Worm (Caenorhabditis elegans): ENCODE results near the gene F59B1.8.

F59B1.8 gene

DNA sequence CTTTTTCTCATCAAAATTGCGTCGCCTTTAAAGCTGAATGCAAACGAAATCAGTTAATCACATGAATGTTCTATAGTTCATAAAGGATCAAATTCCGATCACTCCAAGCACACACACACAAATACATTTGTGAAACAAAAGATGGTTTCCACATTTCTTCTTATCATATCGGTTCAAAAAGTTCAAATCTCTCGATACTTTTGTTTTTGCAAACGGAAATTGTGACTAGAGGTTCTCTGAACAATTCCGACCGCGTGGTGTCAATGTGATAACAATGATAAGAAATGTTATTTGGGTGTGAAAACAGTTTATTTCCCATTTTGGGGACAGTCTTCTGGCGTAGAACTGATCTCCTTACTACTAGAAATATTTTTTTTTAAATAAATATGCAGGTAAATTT, 27.2 kb downstream of the F59B1.8 start (continued):
- no peak for TF ChIP-seq alr-1 (tag; optimal IDR thresholded peaks at IDR 0.05; ENCODE audit: borderline replicate concordance)
- no peak for TF ChIP-seq fkh-8 (tag; optimal IDR thresholded peaks at IDR 0.05)
- no peak for TF ChIP-seq efl-1 (optimal IDR thresholded peaks at IDR 0.05)
- TF ChIP-seq efl-1 (GFP tag; optimal IDR thresholded peaks at IDR 0.05 in 1 of 2), result peak in 1 of 2 experiments; percentile 22
- TF ChIP-seq F16B12.6 (tag; optimal IDR thresholded peaks at IDR 0.05), result no peak
- no peak for TF ChIP-seq sup-37 (GFP tag; optimal IDR thresholded peaks at IDR 0.05)
- no peak for TF ChIP-seq mab-9 (GFP tag; IDR thresholded peaks at IDR 0.05)
- no peak for TF ChIP-seq egl-27 (tag; optimal IDR thresholded peaks at IDR 0.05)
- TF ChIP-seq nhr-84 (tag; optimal IDR thresholded peaks at IDR 0.05), result no peak

ce11 chrV:3614397-3614796, 29.6 kb downstream of the F59B1.8 start, which contains the start of gene T22F3.11:
T22F3.11 (minus strand) TSS chrV:3614553.
- TF ChIP-seq aly-2 (tag; optimal IDR thresholded peaks at IDR 0.05), result no peak
- TF ChIP-seq efl-1 (optimal IDR thresholded peaks at IDR 0.05), result no peak
- peak in 1 of 2 experiments; percentile 61 for TF ChIP-seq efl-1 (GFP tag; optimal IDR thresholded peaks at IDR 0.05 in 1 of 2)
- TF ChIP-seq blmp-1 (tag; optimal IDR thresholded peaks at IDR 0.05), result peak; percentile 78

DNA sequence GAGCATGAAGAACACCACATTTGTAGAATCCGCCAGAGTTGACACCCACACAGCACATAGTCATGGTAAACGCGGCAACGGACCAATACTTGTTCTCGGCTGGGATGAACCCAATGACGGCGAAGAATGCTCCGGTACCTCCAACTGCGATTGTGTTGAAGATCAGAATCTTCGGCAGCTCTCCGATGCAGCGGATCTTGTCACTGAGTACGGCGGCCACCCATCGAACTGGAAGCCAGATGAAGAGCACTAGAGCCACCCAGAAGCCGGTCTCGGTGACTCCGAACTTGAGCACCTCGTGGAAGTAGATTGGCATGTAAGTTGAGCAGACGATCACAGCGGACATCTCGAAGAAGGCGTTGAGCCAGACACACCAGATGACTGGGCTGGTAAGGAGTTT, 31.0 kb downstream of the F59B1.8 start:
- TF ChIP-seq efl-1 (optimal IDR thresholded peaks at IDR 0.05) (no peak), efl-1 (GFP tag; optimal IDR thresholded peaks at IDR 0.05 in 1 of 2) (peak in 1 of 2 experiments; percentile 26), pag-3 (tag; optimal IDR thresholded peaks at IDR 0.05; ENCODE audit: borderline replicate concordance, insufficient read depth) (no peak), sup-37 (GFP tag; optimal IDR thresholded peaks at IDR 0.05) (no peak), snu-23 (GFP tag; optimal IDR thresholded peaks at IDR 0.05) (no peak), xbp-1 (tag; optimal IDR thresholded peaks at IDR 0.05) (no peak), jun-1 (tag; optimal IDR thresholded peaks at IDR 0.05) (no peak), fkh-8 (tag; optimal IDR thresholded peaks at IDR 0.05) (no peak)

- no peak for TF ChIP-seq swsn-7 (tag; optimal IDR thresholded peaks at IDR 0.05)
- no peak for TF ChIP-seq nhr-90 (tag; optimal IDR thresholded peaks at IDR 0.05; ENCODE audit: poor library complexity)
- TF ChIP-seq fos-1 (tag; optimal IDR thresholded peaks at IDR 0.05), result no peak
- no peak for TF ChIP-seq grh-1 (GFP tag; IDR thresholded peaks at IDR 0.05)
- TF ChIP-seq fkh-10 (GFP tag; optimal IDR thresholded peaks at IDR 0.05), result no peak
- no peak for TF ChIP-seq ceh-8 (GFP tag; optimal IDR thresholded peaks at IDR 0.05)
These were observed 32.4 kb downstream of the F59B1.8 start, which contains the start of gene T22F3.10 for ce11 chrV:3611654-3612053. T22F3.10 (minus strand) TSS chrV:3611754.

DNA sequence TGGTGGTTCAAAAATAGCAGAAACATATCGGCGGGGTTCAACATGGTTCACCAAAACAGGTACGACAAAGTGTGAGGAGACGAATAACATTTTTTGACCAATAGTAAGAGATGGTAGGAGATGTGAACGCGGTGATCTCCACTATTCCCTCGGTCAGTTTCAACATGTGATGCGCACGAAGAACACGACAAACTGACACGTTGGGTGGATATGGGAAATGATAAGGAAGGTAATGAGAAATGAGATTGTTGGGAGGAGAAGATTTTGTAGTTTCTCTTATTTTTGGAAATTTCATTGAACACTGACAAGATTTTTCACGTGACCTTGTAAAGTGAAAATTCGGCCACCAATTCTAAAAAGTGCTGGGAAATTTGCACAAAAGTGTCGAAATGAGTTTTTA, 33.3 kb downstream of the F59B1.8 start:
- TF ChIP-seq hpl-2 (GFP tag; optimal IDR thresholded peaks at IDR 0.05) (no peak), dpl-1 (GFP tag; optimal IDR thresholded peaks at IDR 0.05) (peak in 1 of 3 experiments; percentile 15), unc-86 (tag; optimal IDR thresholded peaks at IDR 0.05) (no peak), unc-130 (tag; optimal IDR thresholded peaks at IDR 0.05) (peak; percentile 87), skn-1 (tag; optimal IDR thresholded peaks at IDR 0.05) (no peak), zag-1 (tag; optimal IDR thresholded peaks at IDR 0.05) (no peak), elt-3 (tag; optimal IDR thresholded peaks at IDR 0.05) (peak in 5 of 6 experiments; percentile 36 to 99 (median 89)), mdl-1 (tag; optimal IDR thresholded peaks at IDR 0.05) (peak in 1 of 2 experiments; percentile 76), nhr-71 (tag; optimal IDR thresholded peaks at IDR 0.05) (no peak), nhr-11 (tag; optimal IDR thresholded peaks at IDR 0.05) (no peak), pax-3 (tag; optimal IDR thresholded peaks at IDR 0.05) (no peak), nhr-85 (tag) (peak; percentile 61), hlh-4 (tag; optimal IDR thresholded peaks at IDR 0.05) (no peak), blmp-1 (tag; optimal IDR thresholded peaks at IDR 0.05) (peak; percentile 84), sox-4 (tag; optimal IDR thresholded peaks at IDR 0.05) (no peak), lin-14 (GFP tag; optimal IDR thresholded peaks at IDR 0.05) (peak; percentile 56), vab-15 (tag; optimal IDR thresholded peaks at IDR 0.05) (no peak), nhr-20 (tag; optimal IDR thresholded peaks at IDR 0.05) (peak; percentile 77), F16B12.6 (tag; optimal IDR thresholded peaks at IDR 0.05) (no peak), tbx-2 (tag; optimal IDR thresholded peaks at IDR 0.05) (peak; percentile 2), elt-2 (tag; optimal IDR thresholded peaks at IDR 0.05) (no peak), pag-3 (tag; optimal IDR thresholded peaks at IDR 0.05; ENCODE audit: borderline replicate concordance, insufficient read depth) (no peak), sptf-1 (tag; optimal IDR thresholded peaks at IDR 0.05) (no peak), lsy-2 (tag; optimal IDR thresholded peaks at IDR 0.05) (peak in 1 of 2 experiments; percentile 49), nhr-28 (tag; optimal IDR thresholded peaks at IDR 0.05) (no peak), egl-13 (tag; optimal IDR thresholded peaks at IDR 0.05) (no peak), dsc-1 (tag; optimal IDR thresholded peaks at IDR 0.05) (no peak), nhr-84 (tag; optimal IDR thresholded peaks at IDR 0.05) (no peak)

All from whole organism, L1 larva.